Worm (Caenorhabditis elegans): Measurements from ENCODE around the gene col-147.

ce11 chrV:9664620-9665019, 31.5 kb upstream of the col-147 start:
- TF ChIP-seq sdc-2 (tag; optimal IDR thresholded peaks at IDR 0.05): no peak
- TF ChIP-seq pqm-1 (tag; optimal IDR thresholded peaks at IDR 0.05): no peak
- TF ChIP-seq hlh-6 (tag; optimal IDR thresholded peaks at IDR 0.05): no peak
- TF ChIP-seq pat-9 (tag; optimal IDR thresholded peaks at IDR 0.05): no peak
- no peak for TF ChIP-seq pros-1 (tag; optimal IDR thresholded peaks at IDR 0.05)
- no peak for TF ChIP-seq tbx-7 (tag; optimal IDR thresholded peaks at IDR 0.05)
- TF ChIP-seq hlh-30 (tag; optimal IDR thresholded peaks at IDR 0.05; ENCODE audit: insufficient read depth): no peak
- peak; percentile 56 for TF ChIP-seq nfya-1 (tag; optimal IDR thresholded peaks at IDR 0.05)

Data from whole organism, late embryonic.